Worm (Caenorhabditis elegans) whole organism, L4 larva: ENCODE measurements around the gene F13C5.1.

ENCODE experiments used
- aly-2 ChIP-seq: sonication (generic microtip); optimal IDR thresholded peaks from 2 replicates; lab custom pipeline; 2018; ENCODE audit warnings: missing biosample characterization, missing genetic modification characterization
- vab-7 ChIP-seq: fragments of 200-800 bp; sonication (Bioruptor generic); IDR thresholded peaks from 2 replicates; pipeline ENCODE4 v1.3.6; 2022; ENCODE audit warnings: missing genetic modification reagents, missing genetic modification characterization, missing compliant biosample characterization

- TF ChIP-seq vab-7 (no peak), aly-2 (tag; lab: Kevin White, UChicago) (no peak)
These were observed 44.1 kb upstream of the F13C5.1 start, which contains the start of gene nas-38 for ce11 chrX:557857-558256.
